Worm (Caenorhabditis elegans): ENCODE data around the gene C16A11.4.
A peak's percentile ranks its signal among the peaks of the same experiment; 100 is the strongest.

- TF ChIP-seq ces-1 (GFP tag; optimal IDR thresholded peaks at IDR 0.05): no peak
- TF ChIP-seq unc-130 (tag; optimal IDR thresholded peaks at IDR 0.05): no peak
- no peak for TF ChIP-seq tbx-2 (tag; optimal IDR thresholded peaks at IDR 0.05)
- TF ChIP-seq nhr-237 (tag; optimal IDR thresholded peaks at IDR 0.05): no peak
- TF ChIP-seq ztf-11 (tag; optimal IDR thresholded peaks at IDR 0.05): no peak
- no peak for TF ChIP-seq snpc-4 (tag; optimal IDR thresholded peaks at IDR 0.05)
- TF ChIP-seq unc-98 (GFP tag; IDR thresholded peaks at IDR 0.05): no peak
- peak; percentile 22 for TF ChIP-seq pqm-1 (tag; optimal IDR thresholded peaks at IDR 0.05)
- TF ChIP-seq aha-1 (tag; optimal IDR thresholded peaks at IDR 0.05): no peak
These were observed 32.7 kb upstream of the C16A11.4 start, which contains the start of gene mth-2 for ce11 chrII:4194127-4194526.

Data from whole organism, L1 larva.